Worm (Caenorhabditis elegans) whole organism, dauer: ENCODE measurements around the gene F46B3.23.
"Not testable (repeated sequence)": the region's sequence is repeated elsewhere in the genome, so short reads cannot be mapped to it uniquely, and the experiment has no call there.

Experiments
- unc-62 ChIP-seq: sonication (generic microtip); optimal IDR thresholded peaks from 2 replicates; lab custom pipeline; 2017; ENCODE audit warnings: missing biosample characterization, missing genetic modification reagents, missing genetic modification characterization

The F46B3.23 gene

ce11 chrV:20566454-20566853 lies 40.1 kb downstream of the F46B3.23 start, which contains the start of gene F26F2.3:
F26F2.3 (minus strand) TSS chrV:20566554.
- no peak for TF ChIP-seq unc-62 (GFP tag; lab: Kevin White, UChicago)

ce11 chrV:20564054-20564453 lies 42.5 kb downstream of the F46B3.23 start, which contains the start of gene F26F2.13:
F26F2.13 (plus strand) TSS chrV:20564354.
- TF ChIP-seq unc-62 (GFP tag; lab: Kevin White, UChicago) = not testable (repeated sequence)

ce11 chrV:20561795-20562194 lies 44.7 kb downstream of the F46B3.23 start, which contains the start of gene F26F2.1:
F26F2.1 (minus strand) TSS chrV:20561895.
- TF ChIP-seq unc-62 (GFP tag; lab: Kevin White, UChicago) = no peak

- TF ChIP-seq unc-62 (GFP tag; lab: Kevin White, UChicago) = no peak
Measured at ce11 chrV:20558270-20558669, 48.2 kb downstream of the F46B3.23 start, which contains the start of gene abf-4. abf-4 (minus strand) TSS chrV:20558370.
